Fruit fly (Drosophila melanogaster) S2 (cell line): ENCODE data around the gene nuf.

ENCODE experiments used
- CG8478 ChIP-seq: fragments of >200 bp; optimal IDR thresholded peaks from 2 replicates; lab custom pipeline; 2018
- CTCF ChIP-seq, 2 experiments: fragments of >200 bp; optimal IDR thresholded peaks; 2 replicates each; lab custom pipeline; 2018

- no peak for TF ChIP-seq CG8478
- no peak for TF ChIP-seq CTCF (optimal IDR thresholded peaks at IDR 0.05; lab: Kevin White, UChicago)
Measured at dm6 chr3L:14253455-14253854, 62.8 kb downstream of the nuf start.
